Fruit fly (Drosophila melanogaster): ENCODE data around the gene RpS10b.

RpS10b gene

dm6 chrX:19602483-19602882 is 4.7 kb downstream of the RpS10b start:
- peak; percentile 9 for TF ChIP-seq fkh (GFP tag; optimal IDR thresholded peaks at IDR 0.05)
- no peak for TF ChIP-seq CG8632 (GFP tag; optimal IDR thresholded peaks at IDR 0.05)

dm6 chrX:19603953-19604352 is 6.1 kb downstream of the RpS10b start:
- TF ChIP-seq CG10631 (GFP tag; optimal IDR thresholded peaks at IDR 0.05) (peak; percentile 81), fkh (GFP tag; optimal IDR thresholded peaks at IDR 0.05) (peak; percentile 25), CG7368 (GFP tag; optimal IDR thresholded peaks at IDR 0.05) (peak; percentile 60), Blimp-1 (GFP tag; optimal IDR thresholded peaks at IDR 0.05) (peak; percentile 8), fd59A (GFP tag; optimal IDR thresholded peaks at IDR 0.05) (peak; percentile 55), CG15336 (GFP tag; IDR thresholded peaks at IDR 0.05) (peak; percentile 86), lz (GFP tag; optimal IDR thresholded peaks at IDR 0.05) (peak; percentile 70), OdsH (GFP tag; optimal IDR thresholded peaks at IDR 0.05) (peak; percentile 67), esn (GFP tag; optimal IDR thresholded peaks at IDR 0.05) (peak; percentile 64), vri (GFP tag; optimal IDR thresholded peaks at IDR 0.05) (peak; percentile 39), Ets96B (tag; optimal IDR thresholded peaks at IDR 0.05) (peak; percentile 68), spab (GFP tag; optimal IDR thresholded peaks at IDR 0.05) (peak; percentile 54), CG6854 (GFP tag; optimal IDR thresholded peaks at IDR 0.05) (no peak), CG8632 (GFP tag; optimal IDR thresholded peaks at IDR 0.05) (peak; percentile 21), pdm3 (GFP tag; optimal IDR thresholded peaks at IDR 0.05) (peak; percentile 66), Hr4 (GFP tag; optimal IDR thresholded peaks at IDR 0.05) (peak; percentile 85), ss (GFP tag; optimal IDR thresholded peaks at IDR 0.05) (peak; percentile 60 to 61), CG11902 (GFP tag; optimal IDR thresholded peaks at IDR 0.05) (peak; percentile 58), Lpt (GFP tag; optimal IDR thresholded peaks at IDR 0.05) (peak; percentile 60), Gug (GFP tag; IDR thresholded peaks at IDR 0.05) (peak; percentile 76), Smox (GFP tag; optimal IDR thresholded peaks at IDR 0.05) (peak; percentile 39), dac (GFP tag; optimal IDR thresholded peaks at IDR 0.05) (peak; percentile 23), CG8119 (GFP tag; IDR thresholded peaks at IDR 0.05) (peak; percentile 85), CG6792 (GFP tag; optimal IDR thresholded peaks at IDR 0.05) (peak; percentile 65), CG34406 (GFP tag; optimal IDR thresholded peaks at IDR 0.05) (peak; percentile 44), eg (GFP tag; IDR thresholded peaks at IDR 0.05) (peak; percentile 89), CG11762 (GFP tag; optimal IDR thresholded peaks at IDR 0.05; ENCODE audit: insufficient read depth) (peak; percentile 40), Sox14 (GFP tag; optimal IDR thresholded peaks at IDR 0.05) (peak; percentile 69), CG16779 (tag; optimal IDR thresholded peaks at IDR 0.05) (peak; percentile 57), Ets21C (GFP tag; optimal IDR thresholded peaks at IDR 0.05) (no peak), Hr39 (GFP tag; optimal IDR thresholded peaks at IDR 0.05) (peak; percentile 48), CG3919 (GFP tag; optimal IDR thresholded peaks at IDR 0.05) (peak; percentile 84), CG8319 (GFP tag; optimal IDR thresholded peaks at IDR 0.05) (peak; percentile 54), svp (GFP tag) (peak; percentile 74), salr (GFP tag; optimal IDR thresholded peaks at IDR 0.05) (peak; percentile 11 to 79), CG6276 (GFP tag; optimal IDR thresholded peaks at IDR 0.05) (peak; percentile 61), CG6163 (GFP tag; IDR thresholded peaks at IDR 0.05) (peak; percentile 89), Eip93F (GFP tag; optimal IDR thresholded peaks at IDR 0.05) (peak; percentile 12), Eip75B (GFP tag; optimal IDR thresholded peaks at IDR 0.05) (peak; percentile 80), Sox15 (GFP tag; optimal IDR thresholded peaks at IDR 0.05) (peak; percentile 42), CG11294 (GFP tag; IDR thresholded peaks at IDR 0.05) (peak; percentile 73), Sox102F (GFP tag; optimal IDR thresholded peaks at IDR 0.05) (peak; percentile 37), fd85E (GFP tag; optimal IDR thresholded peaks at IDR 0.05) (no peak), dsx (GFP tag; optimal IDR thresholded peaks at IDR 0.05; ENCODE audit: poor library complexity, severe bottlenecking) (peak; percentile 66), Eip78C (GFP tag) (peak; percentile 92), CG32006 (GFP tag; optimal IDR thresholded peaks at IDR 0.05) (peak; percentile 83), CG10669 (GFP tag; optimal IDR thresholded peaks at IDR 0.05) (peak; percentile 61), net (GFP tag; optimal IDR thresholded peaks at IDR 0.05) (peak; percentile 63), Hr38 (GFP tag; optimal IDR thresholded peaks at IDR 0.05) (no peak), cyc (GFP tag; optimal IDR thresholded peaks at IDR 0.05) (peak; percentile 66)
